Fruit fly (Drosophila melanogaster) whole organism, embryonic: Measurements from ENCODE around the gene fz4.

ENCODE experiments used
- Awh ChIP-seq: fragments of 200-800 bp; sonication (Bioruptor generic); IDR thresholded peaks from 2 replicates; pipeline ENCODE4, ENCODE4 v1.3.6; 2022; ENCODE audit warnings: missing biosample characterization, missing genetic modification characterization
- CG10431 ChIP-seq: fragments of 200-800 bp; sonication (Bioruptor generic); optimal IDR thresholded peaks from 3 replicates; lab custom pipeline; 2018; ENCODE audit warnings: missing biosample characterization, mild to moderate bottlenecking, missing genetic modification characterization
- CG11696 ChIP-seq: fragments of 200-800 bp; sonication (Bioruptor generic); IDR thresholded peaks from 2 replicates; pipeline ENCODE4 v1.3.6; 2022; ENCODE audit warnings: missing biosample characterization, missing genetic modification characterization
- CG12155 ChIP-seq: fragments of 200-800 bp; sonication (Bioruptor generic); optimal IDR thresholded peaks from 3 replicates; lab custom pipeline; 2016; ENCODE audit warnings: missing biosample characterization, missing genetic modification characterization
- CG14014 ChIP-seq: fragments of 200-800 bp; sonication (Bioruptor generic); IDR thresholded peaks from 2 replicates; pipeline ENCODE4 v1.3.6; 2022; ENCODE audit warnings: missing biosample characterization, missing genetic modification characterization
- CG14667 ChIP-seq: fragments of 200-800 bp; sonication (Bioruptor generic); IDR thresholded peaks from 2 replicates; pipeline ENCODE4 v1.3.6; 2022; ENCODE audit warnings: missing biosample characterization, missing genetic modification characterization
- CG1602 ChIP-seq: fragments of 200-800 bp; sonication (Bioruptor generic); optimal IDR thresholded peaks from 3 replicates; lab custom pipeline; 2016; ENCODE audit warnings: missing biosample characterization, missing genetic modification characterization
- CG1603 ChIP-seq: fragments of 200-800 bp; sonication (Bioruptor generic); optimal IDR thresholded peaks from 2 replicates; lab custom pipeline; 2019; ENCODE audit warnings: missing biosample characterization, mild to moderate bottlenecking, missing genetic modification characterization, moderate library complexity
- CG30431 ChIP-seq: fragments of 200-800 bp; sonication (Bioruptor generic); optimal IDR thresholded peaks from 2 replicates; lab custom pipeline; 2017; ENCODE audit warnings: missing biosample characterization, missing genetic modification characterization
- CG31441 ChIP-seq: fragments of 200-800 bp; sonication (Bioruptor generic); IDR thresholded peaks from 2 replicates; pipeline ENCODE4 v1.3.6; 2022; ENCODE audit warnings: missing biosample characterization, missing genetic modification characterization
- CG32772 ChIP-seq: fragments of 200-800 bp; sonication (Bioruptor generic); IDR thresholded peaks from 2 replicates; pipeline ENCODE4 v1.3.6; 2022; ENCODE audit warnings: missing biosample characterization, missing genetic modification characterization
- CG4707 ChIP-seq: fragments of 200-800 bp; sonication (Bioruptor generic); optimal IDR thresholded peaks from 2 replicates; lab custom pipeline; 2018; ENCODE audit warnings: missing biosample characterization, mild to moderate bottlenecking, missing genetic modification characterization, moderate library complexity
- CG6791 ChIP-seq: fragments of 200-800 bp; sonication (Bioruptor generic); IDR thresholded peaks from 3 replicates; pipeline ENCODE4 v1.3.6; 2022; ENCODE audit warnings: missing biosample characterization, missing genetic modification characterization; ENCODE audit not compliant: partially characterized antibody
- CG7786 ChIP-seq: fragments of 200-800 bp; sonication (Bioruptor generic); optimal IDR thresholded peaks from 2 replicates; lab custom pipeline; 2016; ENCODE audit warnings: missing biosample characterization, missing genetic modification characterization
- CG7839 ChIP-seq: fragments of 200-800 bp; sonication (Bioruptor generic); optimal IDR thresholded peaks from 3 replicates; lab custom pipeline; 2018; ENCODE audit warnings: missing biosample characterization, mild to moderate bottlenecking, missing genetic modification characterization, moderate library complexity
- CG8359 ChIP-seq: fragments of 200-800 bp; sonication (Bioruptor generic); optimal IDR thresholded peaks from 2 replicates; lab custom pipeline; 2017; ENCODE audit warnings: missing biosample characterization, mild to moderate bottlenecking, missing genetic modification characterization, borderline replicate concordance
- CG9817 ChIP-seq: fragments of 200-800 bp; sonication (Bioruptor generic); optimal IDR thresholded peaks from 2 replicates; lab custom pipeline; 2018; ENCODE audit warnings: missing biosample characterization, mild to moderate bottlenecking, missing genetic modification characterization, moderate library complexity
- Dad ChIP-seq: fragments of 200-800 bp; sonication (Bioruptor generic); optimal IDR thresholded peaks from 3 replicates; lab custom pipeline; 2016; ENCODE audit warnings: missing biosample characterization, missing genetic modification characterization
- Doc3 ChIP-seq: fragments of 200-800 bp; sonication (Bioruptor generic); IDR thresholded peaks from 3 replicates; pipeline ENCODE4 v1.3.6; 2022; ENCODE audit warnings: missing biosample characterization, missing genetic modification characterization; ENCODE audit not compliant: partially characterized antibody
- H15 ChIP-seq: fragments of 200-800 bp; sonication (Bioruptor generic); IDR thresholded peaks from 3 replicates; pipeline ENCODE4 v1.3.6; 2022; ENCODE audit warnings: missing biosample characterization, missing genetic modification characterization
- HLHmδ ChIP-seq: fragments of 200-800 bp; sonication (Bioruptor generic); optimal IDR thresholded peaks from 2 replicates; lab custom pipeline; 2018; ENCODE audit warnings: missing biosample characterization, mild to moderate bottlenecking, missing genetic modification characterization, moderate library complexity
- Hr3 ChIP-seq: fragments of 200-800 bp; sonication (Bioruptor generic); optimal IDR thresholded peaks from 3 replicates; lab custom pipeline; 2016; ENCODE audit warnings: missing biosample characterization, missing genetic modification characterization
- Mad ChIP-seq: fragments of 200-800 bp; sonication (Bioruptor generic); optimal IDR thresholded peaks from 2 replicates; lab custom pipeline; 2016; ENCODE audit warnings: missing biosample characterization, missing genetic modification characterization
- Max ChIP-seq: fragments of 200-800 bp; sonication (Bioruptor generic); optimal IDR thresholded peaks from 2 replicates; lab custom pipeline; 2016; ENCODE audit warnings: missing biosample characterization, mild to moderate bottlenecking, missing genetic modification characterization
- Mes4 ChIP-seq: fragments of 200-800 bp; sonication (Bioruptor generic); optimal IDR thresholded peaks from 2 replicates; lab custom pipeline; 2016; ENCODE audit warnings: missing biosample characterization, missing genetic modification characterization
- Mrtf ChIP-seq: fragments of 200-800 bp; sonication (Bioruptor generic); IDR thresholded peaks from 3 replicates; pipeline ENCODE4 v1.3.6; 2022; ENCODE audit warnings: missing biosample characterization, missing genetic modification characterization
- Myb ChIP-seq: fragments of 200-800 bp; sonication (Bioruptor generic); optimal IDR thresholded peaks from 2 replicates; lab custom pipeline; 2016; ENCODE audit warnings: missing biosample characterization, missing genetic modification characterization
- Optix ChIP-seq: fragments of 200-800 bp; sonication (Bioruptor generic); IDR thresholded peaks from 3 replicates; pipeline ENCODE4 v1.3.6; 2022; ENCODE audit warnings: missing biosample characterization, missing genetic modification characterization
- Ravus ChIP-seq: fragments of 200-800 bp; sonication (Bioruptor generic); IDR thresholded peaks from 2 replicates; pipeline ENCODE4 v1.3.6; 2022; ENCODE audit warnings: missing biosample characterization, missing genetic modification characterization
- abd-A ChIP-seq: fragments of 200-800 bp; sonication (Bioruptor generic); optimal IDR thresholded peaks from 3 replicates; lab custom pipeline; 2019; ENCODE audit warnings: missing biosample characterization, mild to moderate bottlenecking, missing genetic modification characterization, moderate library complexity
- amos ChIP-seq: fragments of 200-800 bp; sonication (Bioruptor generic); IDR thresholded peaks from 2 replicates; pipeline ENCODE4 v1.3.6; 2022; ENCODE audit warnings: missing biosample characterization, missing genetic modification characterization; ENCODE audit not compliant: partially characterized antibody
- cwo ChIP-seq: fragments of 200-800 bp; sonication (Bioruptor generic); optimal IDR thresholded peaks from 3 replicates; lab custom pipeline; 2017; ENCODE audit warnings: missing biosample characterization, missing genetic modification characterization, mild to moderate bottlenecking, moderate library complexity, missing genetic modification reagents
- disco-r ChIP-seq: fragments of 200-800 bp; sonication (Bioruptor generic); optimal IDR thresholded peaks from 2 replicates; lab custom pipeline; 2016; ENCODE audit warnings: missing biosample characterization, missing genetic modification characterization
- dpn ChIP-seq, 2 experiments: fragments of 200-800 bp; sonication (Bioruptor generic); optimal IDR thresholded peaks; 3 replicates each; lab custom pipeline; 2016; ENCODE audit warnings: missing biosample characterization in 2 of 2, missing genetic modification characterization in 2 of 2
- exex ChIP-seq: fragments of 200-800 bp; sonication (Bioruptor generic); optimal IDR thresholded peaks from 4 replicates; lab custom pipeline; 2018; ENCODE audit warnings: missing biosample characterization, mild to moderate bottlenecking, missing genetic modification characterization, moderate library complexity
- eyg ChIP-seq: fragments of 200-800 bp; sonication (Bioruptor generic); optimal IDR thresholded peaks from 3 replicates; lab custom pipeline; 2016; ENCODE audit warnings: missing biosample characterization, missing genetic modification characterization
- fd64A ChIP-seq: fragments of 200-800 bp; sonication (Bioruptor generic); optimal IDR thresholded peaks from 3 replicates; lab custom pipeline; 2018; ENCODE audit warnings: missing biosample characterization, mild to moderate bottlenecking, missing genetic modification characterization
- gcm ChIP-seq: fragments of 200-800 bp; sonication (Bioruptor generic); optimal IDR thresholded peaks from 2 replicates; lab custom pipeline; 2019; ENCODE audit warnings: missing biosample characterization, mild to moderate bottlenecking, missing genetic modification characterization, moderate library complexity
- klu ChIP-seq: fragments of 200-800 bp; sonication (Bioruptor generic); IDR thresholded peaks from 2 replicates; pipeline ENCODE4 v1.3.6; 2022; ENCODE audit warnings: missing biosample characterization, missing genetic modification characterization
- nau ChIP-seq: fragments of 200-800 bp; sonication (Bioruptor generic); optimal IDR thresholded peaks from 3 replicates; lab custom pipeline; 2017; ENCODE audit warnings: missing biosample characterization, mild to moderate bottlenecking, missing genetic modification characterization, missing genetic modification reagents
- nerfin-1 ChIP-seq: fragments of 200-800 bp; sonication (Bioruptor generic); optimal IDR thresholded peaks from 3 replicates; lab custom pipeline; 2019; ENCODE audit warnings: missing biosample characterization, mild to moderate bottlenecking, missing genetic modification characterization, moderate library complexity
- psq ChIP-seq: fragments of 200-800 bp; sonication (Bioruptor generic); optimal IDR thresholded peaks from 2 replicates; lab custom pipeline; 2017; ENCODE audit warnings: missing biosample characterization, missing genetic modification characterization
- ranshi ChIP-seq: fragments of 200-800 bp; sonication (Bioruptor generic); IDR thresholded peaks from 2 replicates; pipeline ENCODE4 v1.3.6; 2022; ENCODE audit warnings: missing biosample characterization, missing genetic modification characterization
- repo ChIP-seq: fragments of 200-800 bp; sonication (Bioruptor generic); optimal IDR thresholded peaks from 2 replicates; lab custom pipeline; 2016; ENCODE audit warnings: missing biosample characterization, missing genetic modification characterization
- sima ChIP-seq: fragments of 200-800 bp; sonication (Bioruptor generic); optimal IDR thresholded peaks from 2 replicates; lab custom pipeline; 2016; ENCODE audit warnings: missing biosample characterization, missing genetic modification characterization
- slou ChIP-seq: fragments of 200-800 bp; sonication (Bioruptor generic); optimal IDR thresholded peaks from 3 replicates; lab custom pipeline; 2016; ENCODE audit warnings: missing biosample characterization, missing genetic modification characterization
- stc ChIP-seq: fragments of 200-800 bp; sonication (Bioruptor generic); IDR thresholded peaks from 2 replicates; pipeline ENCODE4 v1.3.6; 2022; ENCODE audit warnings: missing biosample characterization, missing genetic modification characterization
- sug ChIP-seq: fragments of 200-800 bp; optimal IDR thresholded peaks from 2 replicates; lab custom pipeline; 2019; ENCODE audit warnings: missing biosample characterization, mild to moderate bottlenecking, missing genetic modification characterization, moderate library complexity
- tna ChIP-seq: fragments of 200-800 bp; sonication (Bioruptor generic); IDR thresholded peaks from 2 replicates; pipeline ENCODE4 v1.3.6; 2022; ENCODE audit warnings: missing biosample characterization, missing genetic modification characterization; ENCODE audit not compliant: partially characterized antibody
- vfl ChIP-seq: fragments of 200-800 bp; sonication (Bioruptor generic); optimal IDR thresholded peaks from 2 replicates; lab custom pipeline; 2016; ENCODE audit warnings: missing biosample characterization, missing genetic modification characterization

Gene fz4

dm6 chrX:7095292-7095911, 14.7 kb downstream of the fz4 start (continued):
- TF ChIP-seq eyg (GFP tag; lab: Kevin White, UChicago) (peak; percentile 52), abd-A (tag; lab: Kevin White, UChicago) (no peak), Mes4 (GFP tag; lab: Kevin White, UChicago) (peak; percentile 49), disco-r (peak; percentile 6), Doc3 (GFP tag; lab: Robert Waterston, UW) (no peak), Awh (peak; percentile 55), Myb (peak; percentile 52), stc (peak; percentile 80), vfl (GFP tag; lab: Kevin White, UChicago) (no peak), CG31441 (peak; percentile 64; the same call in 1 of the 2 replicates), CG14014 (GFP tag; lab: Robert Waterston, UW) (peak; percentile 81), repo (GFP tag; lab: Kevin White, UChicago) (peak; percentile 66), H15 (GFP tag; lab: Robert Waterston, UW) (peak; percentile 73), CG6791 (no peak), HLHmδ (GFP tag; lab: Kevin White, UChicago) (no peak), gcm (GFP tag; lab: Kevin White, UChicago) (peak; percentile 71), nerfin-1 (tag; lab: Kevin White, UChicago) (peak; percentile 82), Max (GFP tag; lab: Kevin White, UChicago) (peak; percentile 55), sug (tag; lab: Kevin White, UChicago) (peak; percentile 70), CG14667 (GFP tag; lab: Robert Waterston, UW) (peak; percentile 67), CG12155 (GFP tag; lab: Kevin White, UChicago) (peak; percentile 52), Mrtf (GFP tag; lab: Robert Waterston, UW) (peak; percentile 84), CG32772 (peak; percentile 62; the same call in 1 of the 2 replicates), CG1602 (GFP tag; lab: Kevin White, UChicago) (peak; percentile 56), CG8359 (peak; percentile 2), Hr3 (GFP tag; lab: Kevin White, UChicago) (peak; percentile 68), nau (peak; percentile 40), Mad (GFP tag; lab: Kevin White, UChicago) (peak; percentile 50), psq (no peak), CG9817 (tag; lab: Kevin White, UChicago) (peak; percentile 86), CG7839 (tag; lab: Kevin White, UChicago) (peak; percentile 86), cwo (GFP tag; lab: Kevin White, UChicago) (peak; percentile 55), fd64A (GFP tag; lab: Kevin White, UChicago) (peak; percentile 41), ranshi (GFP tag; lab: Robert Waterston, UW) (peak; percentile 72), dpn (GFP tag; optimal IDR thresholded peaks at IDR 0.05; lab: Kevin White, UChicago) (peak; percentile 65 to 82), CG10431 (peak; percentile 43), Dad (GFP tag; lab: Kevin White, UChicago) (peak; percentile 46), CG4707 (GFP tag; lab: Kevin White, UChicago) (peak; percentile 62), sima (GFP tag; lab: Kevin White, UChicago) (peak; percentile 2), tna (GFP tag; lab: Robert Waterston, UW) (no peak), exex (tag; lab: Kevin White, UChicago) (peak; percentile 3), CG30431 (GFP tag; lab: Kevin White, UChicago) (peak; percentile 69), Ravus (GFP tag; lab: Robert Waterston, UW) (peak; percentile 41), CG1603 (tag; lab: Kevin White, UChicago) (peak; percentile 89), amos (no peak), slou (peak; percentile 3), CG11696 (GFP tag; lab: Robert Waterston, UW) (0 out of 2 replicates have a peak, but pooled peaks have one; percentile 25), CG7786 (GFP tag; lab: Kevin White, UChicago) (peak; percentile 54), klu (no peak), Optix (GFP tag; lab: Robert Waterston, UW) (peak; percentile 73; the same call in 2 of the 3 replicates)
